Fruit fly (Drosophila melanogaster): ENCODE results near the gene Smr.
A peak's percentile ranks its signal among the peaks of the same experiment; 100 is the strongest.

The Smr gene

dm6 chrX:12653574-12653973 is 88.8 kb downstream of the Smr start, which contains the start of gene CkIalpha (continued):
- no peak for TF ChIP-seq hkb (optimal IDR thresholded peaks at IDR 0.05)
- TF ChIP-seq hkb (GFP tag; IDR thresholded peaks at IDR 0.05): peak; percentile 59
- TF ChIP-seq CkIIα-i1 (GFP tag; IDR thresholded peaks at IDR 0.05): no peak
- no peak for TF ChIP-seq CG1233 (GFP tag; optimal IDR thresholded peaks at IDR 0.05)
- peak; percentile 40 for TF ChIP-seq gfzf (GFP tag; optimal IDR thresholded peaks at IDR 0.05)
- no peak for TF ChIP-seq ham (GFP tag; IDR thresholded peaks at IDR 0.05)
- TF ChIP-seq Doc3 (GFP tag; IDR thresholded peaks at IDR 0.05; ENCODE audit: partially characterized antibody): peak; percentile 93
- no peak for TF ChIP-seq Oli (tag; optimal IDR thresholded peaks at IDR 0.05)
- no peak for TF ChIP-seq z (GFP tag; IDR thresholded peaks at IDR 0.05)
- no peak for TF ChIP-seq PHDP (tag; optimal IDR thresholded peaks at IDR 0.05)
- 0 out of 3 replicates have a peak, but pooled peaks have one; percentile 38 for TF ChIP-seq otp (GFP tag; IDR thresholded peaks at IDR 0.05)
- no peak for TF ChIP-seq CG10147 (GFP tag; optimal IDR thresholded peaks at IDR 0.05)
- TF ChIP-seq CG30431 (GFP tag; optimal IDR thresholded peaks at IDR 0.05): no peak
- TF ChIP-seq tna (GFP tag; IDR thresholded peaks at IDR 0.05; ENCODE audit: partially characterized antibody): peak; percentile 96
- TF ChIP-seq ap (GFP tag; IDR thresholded peaks at IDR 0.05): no peak
- TF ChIP-seq Xbp1 (GFP tag; optimal IDR thresholded peaks at IDR 0.05): peak; percentile 64
- TF ChIP-seq CG8359 (GFP tag; optimal IDR thresholded peaks at IDR 0.05; ENCODE audit: borderline replicate concordance): no peak
- TF ChIP-seq lola (GFP tag; optimal IDR thresholded peaks at IDR 0.05): no peak
- peak; percentile 60; the same call in 1 of the 2 replicates for TF ChIP-seq CG11247 (GFP tag; IDR thresholded peaks at IDR 0.05)
- TF ChIP-seq CG18764 (GFP tag; optimal IDR thresholded peaks at IDR 0.05): peak; percentile 15
- peak; percentile 86 for TF ChIP-seq CG3847 (GFP tag; IDR thresholded peaks at IDR 0.05)
- TF ChIP-seq MTF-1 (GFP tag; optimal IDR thresholded peaks at IDR 0.05; ENCODE audit: borderline replicate concordance): no peak
- TF ChIP-seq bigmax (GFP tag; optimal IDR thresholded peaks at IDR 0.05): peak; percentile 1
- TF ChIP-seq stc (GFP tag; IDR thresholded peaks at IDR 0.05): no peak
- peak; percentile 25 for TF ChIP-seq Asciz (GFP tag; optimal IDR thresholded peaks at IDR 0.05)
- peak; percentile 39 for TF ChIP-seq NC2β (GFP tag; optimal IDR thresholded peaks at IDR 0.05)
- TF ChIP-seq D (optimal IDR thresholded peaks at IDR 0.05): no peak
- no peak for TF ChIP-seq D (GFP tag; optimal IDR thresholded peaks at IDR 0.05)
- peak; percentile 1 for TF ChIP-seq CG15696 (tag; optimal IDR thresholded peaks at IDR 0.05)
- no peak for TF ChIP-seq salm (tag; optimal IDR thresholded peaks at IDR 0.05)
- peak; percentile 98 for TF ChIP-seq CG14860 (GFP tag; IDR thresholded peaks at IDR 0.05; ENCODE audit: partially characterized antibody)
- TF ChIP-seq sisA (GFP tag; IDR thresholded peaks at IDR 0.05): peak; percentile 59
- TF ChIP-seq CG43689 (GFP tag; IDR thresholded peaks at IDR 0.05): no peak
- TF ChIP-seq ro (GFP tag; IDR thresholded peaks at IDR 0.05): no peak
- peak; percentile 94 for TF ChIP-seq Ets65A (GFP tag)
- no peak for TF ChIP-seq D19B (GFP tag; optimal IDR thresholded peaks at IDR 0.05)
- peak; percentile 5 for TF ChIP-seq wek (GFP tag; optimal IDR thresholded peaks at IDR 0.05)
- TF ChIP-seq tx (GFP tag; optimal IDR thresholded peaks at IDR 0.05): peak; percentile 42
- TF ChIP-seq gsb (GFP tag; IDR thresholded peaks at IDR 0.05): no peak
- TF ChIP-seq Aef1 (GFP tag; IDR thresholded peaks at IDR 0.05): peak; percentile 63
- peak; percentile 50 for TF ChIP-seq pum (GFP tag; optimal IDR thresholded peaks at IDR 0.05)
- peak; percentile 75 for TF ChIP-seq CG15601 (tag; optimal IDR thresholded peaks at IDR 0.05)
- no peak for TF ChIP-seq Gsc (GFP tag; IDR thresholded peaks at IDR 0.05)
- peak; percentile 99 for TF ChIP-seq amos (GFP tag; IDR thresholded peaks at IDR 0.05; ENCODE audit: partially characterized antibody)
- no peak for TF ChIP-seq CG13123 (GFP tag; optimal IDR thresholded peaks at IDR 0.05)
- no peak for TF ChIP-seq tio (GFP tag; optimal IDR thresholded peaks at IDR 0.05)
- TF ChIP-seq repo (GFP tag; optimal IDR thresholded peaks at IDR 0.05): peak; percentile 38
- no peak for TF ChIP-seq CG8924 (tag; optimal IDR thresholded peaks at IDR 0.05)
- TF ChIP-seq CG15011 (GFP tag; optimal IDR thresholded peaks at IDR 0.05): no peak
- peak; percentile 95 for TF ChIP-seq nerfin-2 (GFP tag; IDR thresholded peaks at IDR 0.05; ENCODE audit: partially characterized antibody)
- peak; percentile 26 for TF ChIP-seq Max (GFP tag; optimal IDR thresholded peaks at IDR 0.05)
